Worm (Caenorhabditis elegans) whole organism, late embryonic: ENCODE measurements around the gene F46G11.2.

Experiments
- C38D4.7 ChIP-seq: fragments of 200-800 bp; sonication (Bioruptor generic); optimal IDR thresholded peaks from 2 replicates; lab custom pipeline; 2018; ENCODE audit warnings: mild to moderate bottlenecking, missing genetic modification characterization, moderate library complexity, missing compliant biosample characterization
- F13H6.1 ChIP-seq: sonication (generic microtip); optimal IDR thresholded peaks from 2 replicates; lab custom pipeline; 2016; ENCODE audit warnings: missing genetic modification characterization, missing compliant biosample characterization
- K02D7.2 ChIP-seq: sonication (generic microtip); optimal IDR thresholded peaks from 2 replicates; lab custom pipeline; 2017; ENCODE audit warnings: mild to moderate bottlenecking, missing genetic modification characterization, missing compliant biosample characterization
- K09A11.1 ChIP-seq: sonication (generic microtip); optimal IDR thresholded peaks from 2 replicates; lab custom pipeline; 2017; ENCODE audit warnings: antibody characterized with exemption, mild to moderate bottlenecking, missing genetic modification characterization, missing compliant biosample characterization; ENCODE audit not compliant: insufficient read depth
- T23F11.4 ChIP-seq: fragments of 200-800 bp; sonication (Bioruptor generic); optimal IDR thresholded peaks from 2 replicates; lab custom pipeline; 2018; ENCODE audit warnings: mild to moderate bottlenecking, missing genetic modification characterization, missing compliant biosample characterization
- Y22D7AL.16 ChIP-seq: sonication (generic microtip); optimal IDR thresholded peaks from 2 replicates; lab custom pipeline; 2016; ENCODE audit warnings: missing genetic modification characterization, missing compliant biosample characterization
- ama-1 ChIP-seq: fragments of 150-350 bp; optimal IDR thresholded peaks from 2 replicates; lab custom pipeline; 2014
- ceh-14 ChIP-seq: sonication (generic microtip); optimal IDR thresholded peaks from 2 replicates; lab custom pipeline; 2016; ENCODE audit warnings: missing genotype, missing genetic modification characterization, missing compliant biosample characterization
- ceh-19 ChIP-seq: fragments of 200-800 bp; sonication (Bioruptor generic); optimal IDR thresholded peaks from 2 replicates; lab custom pipeline; 2018; ENCODE audit warnings: mild to moderate bottlenecking, missing genetic modification characterization, missing compliant biosample characterization
- ceh-2 ChIP-seq: sonication (generic microtip); optimal IDR thresholded peaks from 2 replicates; lab custom pipeline; 2016; ENCODE audit warnings: missing genotype, missing genetic modification characterization, missing compliant biosample characterization
- ceh-24 ChIP-seq: sonication (generic microtip); optimal IDR thresholded peaks from 2 replicates; lab custom pipeline; 2016; ENCODE audit warnings: mild to moderate bottlenecking, missing genetic modification characterization, missing compliant biosample characterization
- ceh-30 ChIP-seq: fragments of 150-350 bp; optimal IDR thresholded peaks from 2 replicates; lab custom pipeline; 2014; ENCODE audit warnings: missing biosample characterization, missing genetic modification characterization
- ceh-31 ChIP-seq: sonication (generic microtip); optimal IDR thresholded peaks from 2 replicates; lab custom pipeline; 2016; ENCODE audit warnings: missing genetic modification characterization, missing compliant biosample characterization
- ceh-34 ChIP-seq: sonication (generic microtip); optimal IDR thresholded peaks from 2 replicates; lab custom pipeline; 2016; ENCODE audit warnings: mild to moderate bottlenecking, missing genetic modification characterization, missing compliant biosample characterization
- che-1 ChIP-seq: sonication (generic microtip); optimal IDR thresholded peaks from 2 replicates; lab custom pipeline; 2016; ENCODE audit warnings: mild to moderate bottlenecking, missing genetic modification characterization, missing compliant biosample characterization
- dve-1 ChIP-seq: sonication (generic microtip); optimal IDR thresholded peaks from 2 replicates; lab custom pipeline; 2017; ENCODE audit warnings: antibody characterized with exemption, mild to moderate bottlenecking, missing genetic modification characterization, missing compliant biosample characterization
- elt-2 ChIP-seq: sonication (generic microtip); optimal IDR thresholded peaks from 2 replicates; lab custom pipeline; 2016; ENCODE audit warnings: missing genetic modification reagents, missing genetic modification characterization, missing compliant biosample characterization
- eyg-1 ChIP-seq: sonication (generic microtip); optimal IDR thresholded peaks from 2 replicates; lab custom pipeline; 2016; ENCODE audit warnings: missing genotype, missing genetic modification characterization, missing compliant biosample characterization
- fax-1 ChIP-seq: sonication (generic microtip); optimal IDR thresholded peaks from 2 replicates; lab custom pipeline; 2016; ENCODE audit warnings: missing genotype, missing genetic modification characterization, missing compliant biosample characterization
- fkh-10 ChIP-seq: fragments of 150-350 bp; optimal IDR thresholded peaks from 2 replicates; lab custom pipeline; 2014; ENCODE audit warnings: missing biosample characterization, missing genetic modification reagents, missing genetic modification characterization
- fkh-6 ChIP-seq: sonication (generic microtip); optimal IDR thresholded peaks from 2 replicates; lab custom pipeline; 2016; ENCODE audit warnings: missing genetic modification characterization, missing compliant biosample characterization
- hlh-13 ChIP-seq: fragments of 200-800 bp; sonication (Bioruptor generic); optimal IDR thresholded peaks from 2 replicates; lab custom pipeline; 2018; ENCODE audit warnings: mild to moderate bottlenecking, missing genetic modification characterization, missing compliant biosample characterization
- hlh-15 ChIP-seq: sonication (generic microtip); optimal IDR thresholded peaks from 2 replicates; lab custom pipeline; 2016; ENCODE audit warnings: missing genetic modification characterization, missing compliant biosample characterization
- hlh-30 ChIP-seq: sonication (generic microtip); optimal IDR thresholded peaks from 2 replicates; lab custom pipeline; 2017; ENCODE audit warnings: antibody characterized with exemption, missing genetic modification characterization, missing compliant biosample characterization; ENCODE audit not compliant: insufficient read depth
- hlh-8 ChIP-seq: sonication (generic microtip); optimal IDR thresholded peaks from 2 replicates; lab custom pipeline; 2016; ENCODE audit warnings: missing genotype, missing genetic modification characterization, missing compliant biosample characterization
- lim-6 ChIP-seq: sonication (generic microtip); optimal IDR thresholded peaks from 2 replicates; lab custom pipeline; 2016; ENCODE audit warnings: missing genetic modification characterization, missing compliant biosample characterization
- nfya-1 ChIP-seq: sonication (generic microtip); optimal IDR thresholded peaks from 2 replicates; lab custom pipeline; 2017; ENCODE audit warnings: missing genetic modification characterization, mild to moderate bottlenecking, missing compliant biosample characterization, antibody characterized with exemption, moderate library complexity
- nhr-232 ChIP-seq: sonication (generic microtip); optimal IDR thresholded peaks from 2 replicates; lab custom pipeline; 2016; ENCODE audit warnings: missing genetic modification characterization, missing compliant biosample characterization
- pax-1 ChIP-seq: fragments of 150-350 bp; optimal IDR thresholded peaks from 2 replicates; lab custom pipeline; 2014; ENCODE audit warnings: missing biosample characterization, missing genetic modification characterization
- pqm-1 ChIP-seq: sonication (generic microtip); optimal IDR thresholded peaks from 2 replicates; lab custom pipeline; 2016; ENCODE audit warnings: missing genetic modification characterization, missing compliant biosample characterization
- sox-4 ChIP-seq: sonication (generic microtip); optimal IDR thresholded peaks from 2 replicates; lab custom pipeline; 2017; ENCODE audit warnings: mild to moderate bottlenecking, missing genetic modification characterization, inconsistent platforms, missing compliant biosample characterization
- tbx-2 ChIP-seq: sonication (generic microtip); optimal IDR thresholded peaks from 2 replicates; lab custom pipeline; 2016; ENCODE audit warnings: missing genetic modification characterization, missing compliant biosample characterization
- ttx-3 ChIP-seq: sonication (generic microtip); optimal IDR thresholded peaks from 2 replicates; lab custom pipeline; 2016; ENCODE audit warnings: missing genetic modification reagents, missing genetic modification characterization, missing compliant biosample characterization
- unc-42 ChIP-seq: sonication (generic microtip); optimal IDR thresholded peaks from 2 replicates; lab custom pipeline; 2016; ENCODE audit warnings: missing genotype, missing genetic modification characterization, missing compliant biosample characterization

F46G11.2 gene

ce11 chrX:5781294-5781693, 6.7 kb upstream of the F46G11.2 start:
- TF ChIP-seq fax-1 (tag; lab: Kevin White, UChicago) (no peak), dve-1 (tag; lab: Kevin White, UChicago) (no peak)

ce11 chrX:5782153-5782552, 5.8 kb upstream of the F46G11.2 start, which contains the start of gene gakh-1:
Gene gakh-1 (plus strand): TSS chrX:5782499.
- no peak for TF ChIP-seq ceh-34
- TF ChIP-seq hlh-8 (tag; lab: Kevin White, UChicago), result no peak
- TF ChIP-seq pax-1 (tag; lab: Kevin White, UChicago), result no peak
- TF ChIP-seq elt-2, result peak; percentile 0
- TF ChIP-seq pqm-1 (tag; lab: Kevin White, UChicago), result no peak
- no peak for TF ChIP-seq ceh-31 (tag; lab: Kevin White, UChicago)
- TF ChIP-seq che-1 (tag; lab: Kevin White, UChicago), result no peak
- no peak for TF ChIP-seq Y22D7AL.16 (tag; lab: Kevin White, UChicago)

ce11 chrX:5786193-5786592, 1.8 kb upstream of the F46G11.2 start, which contains the start of gene F46G11.6:
Gene F46G11.6 (plus strand): TSS chrX:5786493.
- TF ChIP-seq fkh-10 (GFP tag; lab: Kevin White, UChicago), result no peak
- no peak for TF ChIP-seq ceh-30 (tag; lab: Kevin White, UChicago)
- no peak for TF ChIP-seq ceh-14 (tag; lab: Kevin White, UChicago)
- TF ChIP-seq hlh-13 (GFP tag; lab: Kevin White, UChicago), result no peak
- TF ChIP-seq elt-2, result no peak
- no peak for TF ChIP-seq C38D4.7 (GFP tag; lab: Kevin White, UChicago)
- TF ChIP-seq ceh-31 (tag; lab: Kevin White, UChicago), result no peak
- no peak for TF ChIP-seq F13H6.1 (tag; lab: Kevin White, UChicago)
- TF ChIP-seq ceh-2 (tag; lab: Kevin White, UChicago), result no peak
- no peak for TF ChIP-seq hlh-8 (tag; lab: Kevin White, UChicago)
- TF ChIP-seq sox-4 (tag; lab: Kevin White, UChicago), result no peak
- TF ChIP-seq lim-6, result no peak
- TF ChIP-seq nhr-232 (tag; lab: Kevin White, UChicago), result no peak
- TF ChIP-seq ama-1 (lab: Kevin White, UChicago), result no peak
- TF ChIP-seq K09A11.1, result no peak
- TF ChIP-seq che-1 (tag; lab: Kevin White, UChicago), result no peak
- no peak for TF ChIP-seq ttx-3 (tag; lab: Kevin White, UChicago)
- no peak for TF ChIP-seq hlh-30
- TF ChIP-seq tbx-2 (tag; lab: Kevin White, UChicago), result no peak

ce11 chrX:5790915-5791314, 3.0 kb downstream of the F46G11.2 start, which contains the start of gene twnk-1:
Gene twnk-1 (plus strand): TSS chrX:5791215.
- no peak for TF ChIP-seq ttx-3 (tag; lab: Kevin White, UChicago)
- TF ChIP-seq unc-42, result no peak
- TF ChIP-seq dve-1 (tag; lab: Kevin White, UChicago), result no peak
- TF ChIP-seq, all 69 proteins: peak for 0

ce11 chrX:5794432-5794831, 6.5 kb downstream of the F46G11.2 start:
- TF ChIP-seq dve-1 (tag; lab: Kevin White, UChicago), result no peak
- TF ChIP-seq ama-1 (lab: Kevin White, UChicago), result no peak
- TF ChIP-seq fkh-10 (GFP tag; lab: Kevin White, UChicago), result no peak
- TF ChIP-seq eyg-1 (tag; lab: Kevin White, UChicago), result no peak
- no peak for TF ChIP-seq ceh-24
- TF ChIP-seq F13H6.1 (tag; lab: Kevin White, UChicago), result no peak
- TF ChIP-seq hlh-15, result no peak
- no peak for TF ChIP-seq fkh-6 (tag; lab: Kevin White, UChicago)
- TF ChIP-seq nhr-232 (tag; lab: Kevin White, UChicago), result no peak
- no peak for TF ChIP-seq K02D7.2 (tag; lab: Kevin White, UChicago)
- TF ChIP-seq T23F11.4 (GFP tag; lab: Kevin White, UChicago), result no peak
- no peak for TF ChIP-seq nfya-1
- no peak for TF ChIP-seq ceh-30 (tag; lab: Kevin White, UChicago)
- no peak for TF ChIP-seq ceh-19 (GFP tag; lab: Kevin White, UChicago)
